Fruit fly (Drosophila melanogaster): ENCODE measurements around the gene wake.

wake gene

DNA sequence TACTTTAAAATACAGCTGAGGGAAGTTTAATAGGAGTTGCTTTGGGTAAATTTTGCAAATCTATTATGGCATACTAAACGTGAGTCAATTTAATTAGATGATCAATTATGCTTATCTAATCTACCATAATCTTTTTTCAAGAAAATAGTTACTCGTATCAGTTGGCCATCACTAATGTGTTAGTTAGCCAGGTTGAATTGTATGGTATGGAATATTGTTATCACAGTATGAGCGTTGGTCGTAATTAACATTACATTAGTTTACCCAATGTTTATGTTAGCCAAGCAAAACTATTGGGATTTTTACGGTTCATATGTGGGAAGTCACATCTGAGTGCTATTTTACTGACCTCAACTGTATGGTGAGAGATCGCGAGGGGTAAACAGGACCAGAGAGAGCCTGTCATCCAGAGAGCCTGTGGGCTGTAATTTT, 33.9 kb downstream of the wake start (continued):
- TF ChIP-seq Neu2 (GFP tag; optimal IDR thresholded peaks at IDR 0.05; ENCODE audit: borderline replicate concordance): peak; percentile 69
- TF ChIP-seq HHEX (GFP tag; optimal IDR thresholded peaks at IDR 0.05): peak; percentile 57
- TF ChIP-seq CG18476 (GFP tag; optimal IDR thresholded peaks at IDR 0.05): peak; percentile 69
- TF ChIP-seq Oli (tag; optimal IDR thresholded peaks at IDR 0.05): peak; percentile 77
- peak; percentile 32 for TF ChIP-seq NfI (GFP tag; optimal IDR thresholded peaks at IDR 0.05)
- peak; percentile 50 for TF ChIP-seq CG15269 (tag; optimal IDR thresholded peaks at IDR 0.05)
- TF ChIP-seq CG11085 (GFP tag; IDR thresholded peaks at IDR 0.05): no peak
- no peak for TF ChIP-seq Ets97D (GFP tag; optimal IDR thresholded peaks at IDR 0.05)
- peak; percentile 59 for TF ChIP-seq Blimp-1 (GFP tag; optimal IDR thresholded peaks at IDR 0.05)
- TF ChIP-seq da (GFP tag; optimal IDR thresholded peaks at IDR 0.05): peak; percentile 25
- no peak; the same call in 1 of the 2 replicates for TF ChIP-seq CG10366 (GFP tag; IDR thresholded peaks at IDR 0.05)
- TF ChIP-seq CG13894 (tag; optimal IDR thresholded peaks at IDR 0.05): no peak
- peak; percentile 73 for TF ChIP-seq CG1233 (GFP tag; optimal IDR thresholded peaks at IDR 0.05)
- TF ChIP-seq CG15601 (tag; optimal IDR thresholded peaks at IDR 0.05): peak; percentile 49
- TF ChIP-seq vvl (GFP tag; IDR thresholded peaks at IDR 0.05): peak; percentile 63
- TF ChIP-seq CG2889 (GFP tag; IDR thresholded peaks at IDR 0.05): no peak
- no peak for TF ChIP-seq sisA (GFP tag; IDR thresholded peaks at IDR 0.05)
- TF ChIP-seq CG9437 (GFP tag; optimal IDR thresholded peaks at IDR 0.05): peak; percentile 54
- peak; percentile 5 for TF ChIP-seq Jarid2 (GFP tag; optimal IDR thresholded peaks at IDR 0.05)
- TF ChIP-seq mirr (GFP tag; optimal IDR thresholded peaks at IDR 0.05): no peak
- TF ChIP-seq H2.0 (GFP tag; IDR thresholded peaks at IDR 0.05): peak; percentile 31; the same call in 1 of the 2 replicates
- no peak for TF ChIP-seq hth (optimal IDR thresholded peaks at IDR 0.05)
- TF ChIP-seq CG33557 (GFP tag; optimal IDR thresholded peaks at IDR 0.05): peak; percentile 93
- peak; percentile 47 for TF ChIP-seq cato (GFP tag; optimal IDR thresholded peaks at IDR 0.05; ENCODE audit: borderline replicate concordance)
- TF ChIP-seq CG31441 (GFP tag; IDR thresholded peaks at IDR 0.05): peak; percentile 81
- peak; percentile 62 for TF ChIP-seq Sox100B (GFP tag; optimal IDR thresholded peaks at IDR 0.05)
- peak; percentile 69 for TF ChIP-seq CG3407 (GFP tag; optimal IDR thresholded peaks at IDR 0.05)
- no peak for TF ChIP-seq MBD-R2 (GFP tag; IDR thresholded peaks at IDR 0.05)
- peak; percentile 47 for TF ChIP-seq CG12659 (GFP tag; optimal IDR thresholded peaks at IDR 0.05)
- peak; percentile 66 for TF ChIP-seq Antp (GFP tag; optimal IDR thresholded peaks at IDR 0.05)
- TF ChIP-seq Bteb2 (GFP tag; optimal IDR thresholded peaks at IDR 0.05): peak; percentile 30
- TF ChIP-seq CG3163 (GFP tag; optimal IDR thresholded peaks at IDR 0.05): peak; percentile 55
- peak; percentile 41 for TF ChIP-seq her (GFP tag; optimal IDR thresholded peaks at IDR 0.05)
- TF ChIP-seq ro (GFP tag; IDR thresholded peaks at IDR 0.05): no peak; the same call in 1 of the 2 replicates
- peak; percentile 62 for TF ChIP-seq Max (GFP tag; optimal IDR thresholded peaks at IDR 0.05)
- TF ChIP-seq ab (GFP tag; optimal IDR thresholded peaks at IDR 0.05): no peak
- no peak for TF ChIP-seq Hr78 (GFP tag; optimal IDR thresholded peaks at IDR 0.05)
- peak; percentile 89 for TF ChIP-seq CG8924 (tag; optimal IDR thresholded peaks at IDR 0.05)
- no peak for TF ChIP-seq CG31388 (GFP tag; optimal IDR thresholded peaks at IDR 0.05)
- peak; percentile 4 for TF ChIP-seq CG3838 (GFP tag; optimal IDR thresholded peaks at IDR 0.05)
- TF ChIP-seq CG4820 (GFP tag; optimal IDR thresholded peaks at IDR 0.05): peak; percentile 74
- peak; percentile 64 for TF ChIP-seq en (GFP tag; optimal IDR thresholded peaks at IDR 0.05)
- TF ChIP-seq danr (GFP tag; IDR thresholded peaks at IDR 0.05): no peak
- TF ChIP-seq Sin3A (optimal IDR thresholded peaks at IDR 0.05): no peak
- peak; percentile 68 for TF ChIP-seq CG8359 (GFP tag; optimal IDR thresholded peaks at IDR 0.05; ENCODE audit: borderline replicate concordance)
- no peak for TF ChIP-seq pzg (GFP tag; optimal IDR thresholded peaks at IDR 0.05)
- TF ChIP-seq CG10979 (tag; optimal IDR thresholded peaks at IDR 0.05): peak; percentile 92
- peak; percentile 30 for TF ChIP-seq CG8281 (tag; optimal IDR thresholded peaks at IDR 0.05)
- TF ChIP-seq CG10654 (GFP tag; optimal IDR thresholded peaks at IDR 0.05): peak; percentile 53
- peak; percentile 55; the same call in 2 of the 3 replicates for TF ChIP-seq dysf (GFP tag; IDR thresholded peaks at IDR 0.05)
- TF ChIP-seq Drgx (GFP tag; IDR thresholded peaks at IDR 0.05): no peak
